Fruit fly (Drosophila melanogaster): ENCODE data around the gene CG33783.

CG33783 gene

dm6 chr3R:10099401-10099848 lies 32.9 kb downstream of the CG33783 start (continued):
- TF ChIP-seq CG12769 (tag; optimal IDR thresholded peaks at IDR 0.05) (peak; percentile 27), mirr (GFP tag; optimal IDR thresholded peaks at IDR 0.05) (peak; percentile 82), CG18599 (GFP tag; optimal IDR thresholded peaks at IDR 0.05) (peak; percentile 32), chm (GFP tag; IDR thresholded peaks at IDR 0.05) (peak; percentile 62; the same call in 1 of the 2 replicates), sd (tag; optimal IDR thresholded peaks at IDR 0.05) (peak; percentile 55), CG11398 (GFP tag; optimal IDR thresholded peaks at IDR 0.05) (no peak), hb (GFP tag; IDR thresholded peaks at IDR 0.05; ENCODE audit: partially characterized antibody) (no peak), CG14860 (GFP tag; IDR thresholded peaks at IDR 0.05; ENCODE audit: partially characterized antibody) (no peak), GATAe (GFP tag; conservative IDR thresholded peaks at IDR 0.05) (peak; percentile 77), exex (tag; optimal IDR thresholded peaks at IDR 0.05) (peak; percentile 86), kni (GFP tag; optimal IDR thresholded peaks at IDR 0.05) (peak; percentile 15), Deaf1 (tag; optimal IDR thresholded peaks at IDR 0.05) (peak; percentile 83), sug (tag; optimal IDR thresholded peaks at IDR 0.05) (peak; percentile 92), crol (GFP tag; IDR thresholded peaks at IDR 0.05) (peak; percentile 37; the same call in 1 of the 2 replicates), Hey (tag; optimal IDR thresholded peaks at IDR 0.05) (peak; percentile 61), Nf-YA (GFP tag; IDR thresholded peaks at IDR 0.05) (0 out of 2 replicates have a peak, but pooled peaks have one; percentile 20), CG13296 (GFP tag; optimal IDR thresholded peaks at IDR 0.05) (peak; percentile 34), CG15269 (tag; optimal IDR thresholded peaks at IDR 0.05) (peak; percentile 16), CG14014 (GFP tag; IDR thresholded peaks at IDR 0.05) (0 out of 2 replicates have a peak, but pooled peaks have one; percentile 43), C15 (GFP tag; IDR thresholded peaks at IDR 0.05) (0 out of 3 replicates have a peak, but pooled peaks have one; percentile 35), Sox102F (GFP tag; optimal IDR thresholded peaks at IDR 0.05) (no peak), gce (GFP tag; IDR thresholded peaks at IDR 0.05) (0 out of 3 replicates have a peak, but pooled peaks have one; percentile 11), MBD-R2 (GFP tag; IDR thresholded peaks at IDR 0.05) (peak; percentile 17; the same call in 1 of the 2 replicates), CG6813 (GFP tag; optimal IDR thresholded peaks at IDR 0.05) (peak; percentile 33), CG10543 (GFP tag; optimal IDR thresholded peaks at IDR 0.05) (peak; percentile 91), CG5180 (GFP tag; optimal IDR thresholded peaks at IDR 0.05) (peak; percentile 31), CG8290 (GFP tag; optimal IDR thresholded peaks at IDR 0.05) (no peak), CG8290 (tag; optimal IDR thresholded peaks at IDR 0.05) (peak in 1 of 2 experiments; percentile 46), chinmo (GFP tag; IDR thresholded peaks at IDR 0.05; ENCODE audit: partially characterized antibody) (0 out of 4 replicates have a peak, but pooled peaks have one; percentile 53), CG13424 (tag; optimal IDR thresholded peaks at IDR 0.05) (no peak), crp (GFP tag; optimal IDR thresholded peaks at IDR 0.05) (peak in 1 of 2 experiments; percentile 7), pan (optimal IDR thresholded peaks at IDR 0.05) (no peak), pan (GFP tag; optimal IDR thresholded peaks at IDR 0.05 in 1 of 2, IDR thresholded peaks at IDR 0.05 in 1 of 2) (peak in 1 of 2 experiments; percentile 16), CG4730 (GFP tag; IDR thresholded peaks at IDR 0.05) (no peak), CG15601 (tag; optimal IDR thresholded peaks at IDR 0.05) (no peak), Hr78 (GFP tag; optimal IDR thresholded peaks at IDR 0.05) (peak in 1 of 2 experiments; percentile 94), Fer1 (GFP tag; optimal IDR thresholded peaks at IDR 0.05) (peak; percentile 31), Eip74EF (GFP tag; optimal IDR thresholded peaks at IDR 0.05) (peak in 1 of 2 experiments; percentile 58), HmgZ (tag; optimal IDR thresholded peaks at IDR 0.05) (peak; percentile 60), Hand (GFP tag; optimal IDR thresholded peaks at IDR 0.05) (peak; percentile 19), zfh1 (GFP tag; IDR thresholded peaks at IDR 0.05) (no peak), CG34376 (GFP tag; optimal IDR thresholded peaks at IDR 0.05) (peak; percentile 90), lab (GFP tag; optimal IDR thresholded peaks at IDR 0.05) (peak; percentile 73), ftz-f1 (GFP tag; optimal IDR thresholded peaks at IDR 0.05) (peak; percentile 36), E2f1 (GFP tag; IDR thresholded peaks at IDR 0.05) (no peak), danr (GFP tag; IDR thresholded peaks at IDR 0.05) (no peak), CG10654 (GFP tag; optimal IDR thresholded peaks at IDR 0.05) (no peak), so (GFP tag; IDR thresholded peaks at IDR 0.05) (0 out of 3 replicates have a peak, but pooled peaks have one; percentile 17)
